Worm (Caenorhabditis elegans): Measurements from ENCODE around the gene nhr-10.

- TF ChIP-seq flh-1 (GFP tag; optimal IDR thresholded peaks at IDR 0.05) (no peak), lin-13 (tag; optimal IDR thresholded peaks at IDR 0.05) (no peak)
Measured at ce11 chrIII:7116615-7117252, 1.5 kb upstream of the nhr-10 start.
